Worm (Caenorhabditis elegans): ENCODE results near the gene vha-12.

Gene vha-12

ce11 chrX:4142202-4142601, 48.7 kb upstream of the vha-12 start (continued):
- TF ChIP-seq lin-39 (tag; optimal IDR thresholded peaks at IDR 0.05), result peak; percentile 39
- TF ChIP-seq snu-23 (GFP tag; optimal IDR thresholded peaks at IDR 0.05), result peak; percentile 90
- peak; percentile 75 for TF ChIP-seq skn-1 (tag; optimal IDR thresholded peaks at IDR 0.05)
- no peak for TF ChIP-seq fos-1 (tag; optimal IDR thresholded peaks at IDR 0.05)
- peak; percentile 77 for TF ChIP-seq mef-2 (tag; optimal IDR thresholded peaks at IDR 0.05)
- TF ChIP-seq ceh-88 (GFP tag; IDR thresholded peaks at IDR 0.05), result peak; percentile 76
- TF ChIP-seq fkh-10 (GFP tag; optimal IDR thresholded peaks at IDR 0.05), result peak; percentile 42
- TF ChIP-seq egl-13 (tag; optimal IDR thresholded peaks at IDR 0.05), result peak; percentile 83
- peak; percentile 96 for TF ChIP-seq nhr-19 (GFP tag; conservative IDR thresholded peaks at IDR 0.05)
- TF ChIP-seq nhr-71 (tag; optimal IDR thresholded peaks at IDR 0.05), result peak; percentile 99
- peak; percentile 55 for TF ChIP-seq C16A3.4 (tag; optimal IDR thresholded peaks at IDR 0.05)
- TF ChIP-seq alr-1 (tag; optimal IDR thresholded peaks at IDR 0.05; ENCODE audit: borderline replicate concordance), result no peak
- peak; percentile 98 for TF ChIP-seq lin-14 (GFP tag; optimal IDR thresholded peaks at IDR 0.05)
- peak; percentile 12 to 49 (median 43) for TF ChIP-seq dpl-1 (GFP tag; optimal IDR thresholded peaks at IDR 0.05)
- TF ChIP-seq ama-1 (optimal IDR thresholded peaks at IDR 0.05), result no peak
- TF ChIP-seq hlh-17 (GFP tag; optimal IDR thresholded peaks at IDR 0.05; ENCODE audit: borderline replicate concordance), result peak; percentile 19
- peak; percentile 84 for TF ChIP-seq mep-1 (tag; optimal IDR thresholded peaks at IDR 0.05)
- TF ChIP-seq blmp-1 (tag; optimal IDR thresholded peaks at IDR 0.05), result peak; percentile 48
- TF ChIP-seq unc-98 (GFP tag; IDR thresholded peaks at IDR 0.05), result peak; percentile 68
- peak; percentile 56 to 82 for TF ChIP-seq lsy-2 (tag; optimal IDR thresholded peaks at IDR 0.05)
- peak; percentile 90 for TF ChIP-seq elt-2 (tag; optimal IDR thresholded peaks at IDR 0.05)
- TF ChIP-seq unc-130 (tag; optimal IDR thresholded peaks at IDR 0.05), result peak; percentile 51
- peak; percentile 9 for TF ChIP-seq dsc-1 (tag; optimal IDR thresholded peaks at IDR 0.05)
- peak in 2 of 6 experiments; percentile 72 to 75 for TF ChIP-seq elt-3 (tag; optimal IDR thresholded peaks at IDR 0.05)
- TF ChIP-seq nhr-47 (tag; optimal IDR thresholded peaks at IDR 0.05), result peak; percentile 90
- peak; percentile 73 for TF ChIP-seq sox-4 (tag; optimal IDR thresholded peaks at IDR 0.05)
- peak; percentile 31 for TF ChIP-seq lin-13 (GFP tag; optimal IDR thresholded peaks at IDR 0.05)
- TF ChIP-seq nhr-76 (tag; optimal IDR thresholded peaks at IDR 0.05), result no peak
- TF ChIP-seq zip-4 (GFP tag; optimal IDR thresholded peaks at IDR 0.05), result peak; percentile 80
- TF ChIP-seq ces-1 (GFP tag; optimal IDR thresholded peaks at IDR 0.05), result no peak
- TF ChIP-seq irx-1 (tag; optimal IDR thresholded peaks at IDR 0.05), result peak; percentile 82
- TF ChIP-seq unc-30 (tag; optimal IDR thresholded peaks at IDR 0.05), result no peak
- TF ChIP-seq Y116A8C.19 (tag; optimal IDR thresholded peaks at IDR 0.05; ENCODE audit: borderline replicate concordance), result no peak
- no peak for TF ChIP-seq ztf-11 (tag; optimal IDR thresholded peaks at IDR 0.05)
- TF ChIP-seq C04F5.9 (tag; optimal IDR thresholded peaks at IDR 0.05), result peak; percentile 48
- TF ChIP-seq nhr-90 (tag; optimal IDR thresholded peaks at IDR 0.05; ENCODE audit: poor library complexity), result peak; percentile 95
- no peak for TF ChIP-seq sptf-1 (tag; optimal IDR thresholded peaks at IDR 0.05)
- TF ChIP-seq aha-1 (tag; optimal IDR thresholded peaks at IDR 0.05), result peak; percentile 100
- TF ChIP-seq ztf-4 (tag; optimal IDR thresholded peaks at IDR 0.05), result peak; percentile 91
- TF ChIP-seq vab-15 (tag; optimal IDR thresholded peaks at IDR 0.05), result no peak
- peak; percentile 76 for TF ChIP-seq pax-3 (tag; optimal IDR thresholded peaks at IDR 0.05)
- peak; percentile 53 for TF ChIP-seq jun-1 (tag; optimal IDR thresholded peaks at IDR 0.05)
- TF ChIP-seq hlh-4 (tag; optimal IDR thresholded peaks at IDR 0.05), result peak; percentile 40
- TF ChIP-seq mab-9 (GFP tag; IDR thresholded peaks at IDR 0.05), result peak; percentile 67; the same call in 1 of the 2 replicates
- TF ChIP-seq F16B12.6 (tag; optimal IDR thresholded peaks at IDR 0.05), result no peak
- peak; percentile 47 for TF ChIP-seq isw-1 (GFP tag; IDR thresholded peaks at IDR 0.05)
- no peak for TF ChIP-seq ceh-90 (tag; optimal IDR thresholded peaks at IDR 0.05)
- peak; percentile 19 to 88 for TF ChIP-seq lin-35 (GFP tag; optimal IDR thresholded peaks at IDR 0.05)
- peak; percentile 6 for TF ChIP-seq nhr-84 (tag; optimal IDR thresholded peaks at IDR 0.05)
- no peak for TF ChIP-seq unc-62 (GFP tag; optimal IDR thresholded peaks at IDR 0.05)
- no peak for TF ChIP-seq nhr-237 (tag; optimal IDR thresholded peaks at IDR 0.05)
- no peak for TF ChIP-seq C34B4.2 (tag; optimal IDR thresholded peaks at IDR 0.05)
- TF ChIP-seq nhr-85 (tag), result peak; percentile 99
- TF ChIP-seq nhr-77 (tag; optimal IDR thresholded peaks at IDR 0.05), result peak; percentile 47

Measured in whole organism, L1 larva.